Fruit fly (Drosophila melanogaster): ENCODE data around the gene CG7275.

The CG7275 gene

DNA sequence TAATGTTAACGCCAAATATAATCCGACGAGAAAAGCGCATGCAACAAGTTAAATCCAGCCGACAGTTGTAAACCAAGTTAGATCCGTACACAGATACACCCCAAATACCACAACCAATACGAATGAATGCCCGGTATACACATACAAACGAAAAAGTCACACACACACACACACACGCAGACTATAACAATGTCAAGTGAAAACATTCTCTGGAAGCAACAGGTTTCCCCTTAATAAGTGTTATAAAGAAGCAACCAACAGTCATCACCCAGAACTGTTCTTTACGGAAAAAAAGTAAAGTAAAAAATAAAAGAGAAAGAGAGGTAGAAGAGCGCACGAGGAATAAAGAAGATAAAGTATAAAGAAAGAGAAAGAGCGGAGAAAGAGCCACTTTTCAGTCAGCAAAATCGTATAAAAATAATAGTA lies 37.1 kb downstream of the CG7275 start:
- no peak for TF ChIP-seq CTCF (optimal IDR thresholded peaks at IDR 0.05)
- no peak for TF ChIP-seq CG8478 (optimal IDR thresholded peaks at IDR 0.05)

DNA sequence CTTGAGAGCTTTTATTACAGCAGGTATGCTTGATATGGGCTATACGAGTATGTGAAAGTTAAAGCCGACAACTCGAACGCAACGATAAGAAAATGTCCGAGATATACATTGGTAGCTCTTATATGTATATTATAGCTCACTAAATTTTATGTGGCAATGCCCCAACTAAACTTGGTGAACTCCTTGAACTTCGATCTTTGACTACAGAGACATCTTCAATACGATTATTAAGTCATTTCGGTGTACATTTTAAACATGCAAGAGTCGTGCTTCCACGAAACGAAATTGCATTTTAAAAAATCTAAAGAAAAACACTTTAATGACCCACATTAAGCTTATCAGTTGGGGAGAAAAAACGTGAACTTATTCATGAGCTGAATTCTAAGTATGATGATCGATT lies 37.8 kb downstream of the CG7275 start:
- no peak for TF ChIP-seq CG8478 (optimal IDR thresholded peaks at IDR 0.05)
- TF ChIP-seq CTCF (optimal IDR thresholded peaks at IDR 0.05) = no peak

DNA sequence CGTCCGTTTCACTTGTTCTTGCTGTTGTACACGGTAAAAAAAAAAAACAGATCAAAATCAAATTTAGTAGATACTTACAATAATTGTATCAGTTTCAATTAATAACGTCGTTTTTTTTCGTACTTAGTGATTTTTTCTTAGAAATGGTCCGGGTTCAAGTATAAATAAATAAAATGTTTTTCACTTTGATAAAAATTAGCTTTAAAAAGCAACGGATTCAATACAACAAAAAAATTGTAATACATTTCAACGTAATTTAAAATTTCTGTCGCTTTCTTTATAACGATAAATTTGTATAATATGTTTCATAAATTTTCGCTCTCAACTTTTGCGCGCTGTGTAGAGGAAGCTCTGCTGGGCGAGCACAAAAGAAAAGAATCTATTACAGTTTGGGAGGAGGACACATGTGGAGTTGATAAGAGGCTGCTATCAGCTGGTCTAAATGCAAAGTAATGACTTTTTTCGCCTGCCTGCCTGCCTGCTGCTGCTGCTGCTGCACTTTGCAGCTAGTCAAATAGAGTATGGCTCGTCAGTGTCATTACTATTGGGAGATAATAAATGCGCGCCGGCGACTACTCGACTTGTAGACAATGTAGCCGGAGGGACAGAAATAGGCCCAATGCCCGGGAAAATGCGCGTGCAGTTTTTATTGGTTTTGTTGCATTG lies 39.3 kb downstream of the CG7275 start:
- TF ChIP-seq CG8478 (optimal IDR thresholded peaks at IDR 0.05) (no peak), CTCF (optimal IDR thresholded peaks at IDR 0.05) (no peak)

DNA sequence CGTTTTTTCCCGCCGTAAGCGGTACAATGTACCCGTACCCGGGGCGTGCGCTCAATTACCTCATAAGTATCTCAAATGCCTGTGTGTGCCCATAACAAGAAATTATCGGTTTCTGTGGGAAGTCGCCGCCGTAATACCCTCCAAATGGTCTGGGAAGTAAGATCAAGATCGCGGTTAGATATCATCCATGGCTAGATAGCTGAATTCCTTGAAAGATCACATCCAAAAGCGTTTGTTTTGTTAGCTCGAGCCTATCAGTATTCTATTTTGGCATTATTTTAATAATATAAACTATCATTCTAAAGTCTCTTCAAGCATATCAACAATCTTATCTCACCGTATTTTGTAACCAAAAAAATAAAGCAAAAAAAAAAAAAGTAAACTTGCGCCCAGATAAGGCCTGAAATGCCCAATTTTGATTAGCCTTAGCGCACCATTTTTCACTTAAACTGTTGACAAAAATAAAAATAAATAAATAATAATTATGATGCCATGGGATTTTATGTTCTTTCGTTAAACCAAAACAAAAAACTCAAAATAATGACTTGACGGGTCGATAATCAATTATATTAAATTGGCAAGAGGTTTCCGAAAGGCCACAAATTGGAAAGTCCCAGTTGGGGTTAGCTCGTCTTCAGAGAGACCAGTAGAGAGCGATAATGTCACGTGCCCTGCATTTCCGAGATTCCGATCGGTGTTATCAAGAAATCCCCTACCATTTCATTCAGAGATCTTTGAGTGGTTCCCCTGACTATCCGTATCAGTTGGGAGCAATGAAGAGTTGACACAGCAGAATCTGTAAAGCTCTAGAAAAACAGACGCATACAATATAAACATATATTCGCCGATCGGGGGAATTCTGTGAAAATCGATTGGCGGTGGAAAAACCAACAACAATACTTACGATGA lies 40.1 kb downstream of the CG7275 start:
- TF ChIP-seq CG8478 (optimal IDR thresholded peaks at IDR 0.05) (no peak), CTCF (optimal IDR thresholded peaks at IDR 0.05) (no peak)

DNA sequence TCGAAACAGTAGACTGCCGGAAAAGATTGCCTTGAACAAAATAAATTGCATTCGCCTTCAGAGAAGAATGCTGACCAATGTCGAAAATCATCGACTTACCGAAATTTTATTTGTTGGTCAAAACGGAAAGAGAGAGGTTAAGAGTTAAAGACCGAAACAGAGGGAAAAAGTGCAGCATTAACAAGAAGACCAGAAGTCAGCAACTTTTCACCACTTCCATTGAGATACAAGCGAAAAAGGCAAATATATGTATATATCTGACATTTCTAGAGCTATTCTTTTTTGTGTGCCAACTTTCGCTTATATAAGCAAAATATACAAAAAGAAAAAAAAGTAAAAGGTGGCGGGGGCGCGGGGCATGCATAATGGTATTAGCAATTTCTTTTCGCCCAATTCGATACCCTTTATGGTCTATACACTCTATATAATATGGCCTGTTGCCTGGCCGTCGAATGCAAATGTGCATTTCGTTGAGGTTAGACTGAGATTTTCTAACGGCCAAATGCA lies 41.2 kb downstream of the CG7275 start:
- no peak for TF ChIP-seq CTCF (optimal IDR thresholded peaks at IDR 0.05)
- no peak for TF ChIP-seq CG8478 (optimal IDR thresholded peaks at IDR 0.05)

DNA sequence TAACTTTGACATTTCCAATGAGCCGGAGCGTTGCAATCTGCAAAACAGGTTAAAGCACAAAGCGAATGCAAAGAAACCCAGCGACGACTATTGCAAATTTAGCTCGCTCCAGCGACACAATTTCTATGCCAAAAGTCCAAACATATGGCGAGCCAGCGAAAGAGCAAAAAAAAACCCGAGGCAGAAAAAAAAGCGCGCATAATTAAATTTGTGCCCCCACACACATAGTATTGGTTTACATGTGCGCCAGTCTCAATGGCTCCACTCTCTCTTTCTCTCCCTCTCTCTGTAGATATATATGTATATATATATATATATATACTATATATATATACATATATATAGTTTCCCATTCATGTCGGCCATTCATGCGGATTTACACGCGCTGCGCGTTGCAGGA lies 41.9 kb downstream of the CG7275 start:
- TF ChIP-seq CG8478 (optimal IDR thresholded peaks at IDR 0.05) = no peak
- TF ChIP-seq CTCF (optimal IDR thresholded peaks at IDR 0.05) = no peak

DNA sequence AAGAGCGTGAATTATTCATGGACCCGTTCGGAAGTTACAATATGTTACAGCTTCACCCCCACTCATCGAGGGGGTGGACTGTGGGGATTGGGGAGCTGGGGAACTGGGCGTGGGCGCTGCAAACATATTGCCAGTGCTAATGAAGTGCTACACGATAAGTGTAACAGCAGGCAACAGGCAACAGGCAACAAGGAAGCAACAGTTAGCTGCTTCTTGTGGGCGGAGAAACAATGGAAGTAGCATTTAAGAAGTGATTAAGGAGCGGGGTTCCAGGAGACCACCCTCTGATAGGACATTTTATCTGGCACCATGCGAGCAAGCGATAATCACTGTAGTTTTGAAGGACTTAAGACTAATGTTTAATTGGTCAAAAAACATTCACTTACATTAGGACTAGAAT lies 42.5 kb downstream of the CG7275 start:
- TF ChIP-seq CG8478 (optimal IDR thresholded peaks at IDR 0.05) = no peak
- no peak for TF ChIP-seq CTCF (optimal IDR thresholded peaks at IDR 0.05)

DNA sequence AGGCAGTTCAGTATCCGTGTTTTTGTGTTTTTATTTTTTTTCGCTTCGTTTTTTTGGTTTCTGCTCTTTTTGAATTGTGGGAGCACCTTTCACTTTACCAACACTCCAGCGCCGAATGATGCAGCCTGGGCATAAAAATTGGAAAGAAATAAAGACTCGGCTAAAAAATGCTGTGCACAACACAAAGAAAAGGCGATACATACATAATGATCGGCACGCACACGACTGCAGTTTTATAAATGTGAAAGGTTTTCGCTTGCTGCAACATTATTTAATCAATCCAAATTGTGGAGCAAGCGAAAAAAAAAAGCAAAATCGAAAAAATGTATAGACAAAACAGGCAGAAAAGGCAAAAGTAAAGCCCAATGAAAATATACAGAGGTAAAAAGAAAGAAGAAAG lies 44.3 kb downstream of the CG7275 start:
- TF ChIP-seq CG8478 (optimal IDR thresholded peaks at IDR 0.05) (no peak), CTCF (optimal IDR thresholded peaks at IDR 0.05) (no peak)

DNA sequence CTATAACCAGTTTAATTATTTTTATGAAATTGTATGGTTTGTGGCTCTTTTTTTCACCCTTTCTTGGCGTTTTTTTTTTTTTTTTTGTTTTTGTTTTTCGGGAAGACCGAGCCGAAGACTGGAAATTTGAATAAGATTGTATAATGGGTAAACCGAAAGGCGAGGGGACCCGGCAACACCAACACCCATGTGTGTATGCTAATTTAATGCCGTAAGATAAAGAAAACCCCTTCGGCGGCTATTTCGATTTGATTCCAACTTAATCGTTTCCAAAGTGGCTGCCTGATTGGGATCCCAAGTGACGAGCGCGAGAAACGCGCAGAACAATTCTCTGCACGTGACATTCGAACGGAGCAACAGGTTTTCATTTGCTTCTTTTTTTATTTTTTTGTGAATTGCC lies 44.7 kb downstream of the CG7275 start:
- TF ChIP-seq CTCF (optimal IDR thresholded peaks at IDR 0.05) (no peak), CG8478 (optimal IDR thresholded peaks at IDR 0.05) (no peak)

DNA sequence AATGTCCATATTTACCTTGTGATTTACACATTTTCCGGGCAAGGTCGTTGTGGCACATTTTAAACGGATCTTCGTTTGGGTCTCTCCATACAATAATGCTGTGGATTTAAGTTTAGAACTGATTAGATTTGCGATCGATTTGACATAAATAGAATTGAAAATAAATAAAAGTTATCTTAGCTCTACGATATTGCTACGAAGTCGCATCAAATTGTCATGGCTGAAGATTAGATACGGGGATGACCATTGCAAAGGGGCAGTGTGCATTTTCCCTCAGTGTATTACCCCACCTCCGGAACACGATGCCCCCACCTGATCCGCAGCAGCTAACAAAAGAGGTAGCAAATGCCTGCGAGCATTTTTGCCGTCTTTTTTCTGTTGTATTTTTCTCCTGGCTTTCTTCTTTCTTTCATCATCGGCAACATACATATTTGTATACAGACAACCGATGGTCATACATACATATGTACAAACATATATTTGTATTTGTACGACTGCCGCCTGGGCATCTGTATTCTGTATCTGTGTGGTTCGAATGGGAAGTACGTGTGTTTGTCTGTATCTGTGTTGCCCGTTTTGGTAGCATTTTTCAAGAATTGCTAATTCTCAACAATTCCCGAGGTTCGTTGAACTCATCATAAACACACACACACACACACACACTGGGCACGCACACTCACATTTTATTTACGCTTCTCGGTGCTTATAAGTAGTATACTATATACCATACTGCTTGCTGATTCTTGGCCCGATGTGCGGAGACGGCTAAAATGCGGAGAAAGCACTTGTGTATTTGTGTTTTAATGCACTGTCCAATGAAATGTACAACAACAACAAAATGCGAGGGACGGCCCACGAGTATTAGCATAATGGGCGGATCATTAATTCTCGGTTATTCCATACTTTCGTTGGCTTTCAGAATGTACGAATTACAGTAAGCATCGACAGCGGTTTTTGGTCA lies 46.0 kb downstream of the CG7275 start:
- TF ChIP-seq CTCF (optimal IDR thresholded peaks at IDR 0.05) = no peak
- TF ChIP-seq CG8478 (optimal IDR thresholded peaks at IDR 0.05) = no peak

DNA sequence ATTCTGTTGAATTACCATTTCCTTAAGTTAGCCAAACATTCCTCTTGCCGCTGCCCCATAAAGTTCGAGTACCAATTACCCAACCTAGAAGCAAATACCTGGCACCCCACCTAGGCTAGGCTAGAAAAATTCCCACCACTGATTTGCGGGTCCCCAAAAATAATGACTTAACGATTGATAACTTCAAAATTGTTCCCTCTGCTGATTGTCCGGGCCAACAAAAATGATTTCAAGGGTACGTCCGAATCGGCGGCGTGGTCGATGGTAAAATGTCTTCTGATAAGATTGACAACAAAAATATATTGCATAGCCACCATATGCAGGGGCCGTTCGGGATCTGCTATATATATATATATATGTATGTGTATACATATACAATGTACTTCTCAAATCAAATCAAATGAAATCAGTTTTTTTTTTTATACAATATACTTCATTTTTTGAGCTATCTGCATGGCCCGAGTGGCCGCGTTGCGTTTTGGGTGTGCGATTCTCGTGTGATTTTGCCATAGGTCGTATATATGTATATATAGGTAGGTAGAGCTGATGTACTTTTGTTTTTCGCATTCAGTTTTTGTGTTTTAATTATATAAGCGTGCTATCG lies 48.5 kb downstream of the CG7275 start:
- TF ChIP-seq CG8478 (optimal IDR thresholded peaks at IDR 0.05) (no peak), CTCF (optimal IDR thresholded peaks at IDR 0.05) (no peak)

DNA sequence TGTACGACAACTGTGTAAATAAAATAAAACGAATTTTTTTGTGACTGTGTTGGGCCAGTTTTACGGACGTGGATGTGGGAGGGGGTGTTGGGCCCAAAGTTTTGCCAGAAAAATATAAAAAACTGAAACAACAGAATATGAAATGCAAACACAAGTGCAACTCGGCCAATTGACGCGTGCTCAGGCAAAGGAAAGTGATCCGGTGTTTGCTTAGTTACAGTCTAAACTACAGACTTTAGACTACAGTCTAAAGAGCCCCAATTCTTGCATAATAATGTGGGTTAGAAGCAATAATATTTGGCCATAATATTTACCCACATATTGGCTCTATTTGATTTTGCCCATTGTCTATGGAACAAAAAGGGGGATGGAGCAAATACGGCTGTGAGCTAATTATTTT lies 50.1 kb downstream of the CG7275 start:
- TF ChIP-seq CG8478 (optimal IDR thresholded peaks at IDR 0.05) (no peak), CTCF (optimal IDR thresholded peaks at IDR 0.05) (no peak)
